Fruit fly (Drosophila melanogaster): ENCODE results near the gene CG9040.

CG9040 gene

dm6 chr3L:14028485-14029384 is 41.1 kb downstream of the CG9040 start, which contains the start of gene Ptip (continued):
- peak in 1 of 2 experiments; percentile 38 for TF ChIP-seq bsh (GFP tag; optimal IDR thresholded peaks at IDR 0.05)
- peak; percentile 97 for TF ChIP-seq cg (GFP tag; optimal IDR thresholded peaks at IDR 0.05)
- peak; percentile 91 for TF ChIP-seq chinmo (GFP tag; IDR thresholded peaks at IDR 0.05; ENCODE audit: partially characterized antibody)
- TF ChIP-seq CG7987 (GFP tag; optimal IDR thresholded peaks at IDR 0.05), result peak; percentile 76
- TF ChIP-seq sc (optimal IDR thresholded peaks at IDR 0.05), result no peak
- no peak for TF ChIP-seq sc (GFP tag; optimal IDR thresholded peaks at IDR 0.05)
- TF ChIP-seq sens-2 (GFP tag; IDR thresholded peaks at IDR 0.05), result no peak
- TF ChIP-seq vfl (GFP tag; optimal IDR thresholded peaks at IDR 0.05), result no peak
- peak; percentile 87 for TF ChIP-seq ci (GFP tag; IDR thresholded peaks at IDR 0.05)
- 0 out of 3 replicates have a peak, but pooled peaks have one; percentile 34 for TF ChIP-seq zfh1 (GFP tag; IDR thresholded peaks at IDR 0.05)
- peak; percentile 49 for TF ChIP-seq CG12219 (GFP tag; optimal IDR thresholded peaks at IDR 0.05)
- TF ChIP-seq unc-4 (GFP tag; IDR thresholded peaks at IDR 0.05; ENCODE audit: partially characterized antibody), result peak; percentile 94
- peak; percentile 40 for TF ChIP-seq CG10267 (tag; optimal IDR thresholded peaks at IDR 0.05)
- peak; percentile 14 for TF ChIP-seq Hsf (GFP tag; optimal IDR thresholded peaks at IDR 0.05)
- peak; percentile 65 for TF ChIP-seq CG17385 (GFP tag; optimal IDR thresholded peaks at IDR 0.05)
- no peak for TF ChIP-seq CG8290 (GFP tag; optimal IDR thresholded peaks at IDR 0.05)
- peak in 1 of 2 experiments; percentile 42 for TF ChIP-seq CG8290 (tag; optimal IDR thresholded peaks at IDR 0.05)
- peak; percentile 95 for TF ChIP-seq CG13287 (GFP tag; IDR thresholded peaks at IDR 0.05; ENCODE audit: partially characterized antibody)
- no peak for TF ChIP-seq her (GFP tag; optimal IDR thresholded peaks at IDR 0.05)
- peak; percentile 93 for TF ChIP-seq hbn (GFP tag; IDR thresholded peaks at IDR 0.05; ENCODE audit: partially characterized antibody)
- TF ChIP-seq otp (GFP tag; IDR thresholded peaks at IDR 0.05), result peak; percentile 26; the same call in 1 of the 3 replicates
- no peak for TF ChIP-seq Fer3 (tag; optimal IDR thresholded peaks at IDR 0.05)
- peak; percentile 43; the same call in 1 of the 2 replicates for TF ChIP-seq GATAe (GFP tag; conservative IDR thresholded peaks at IDR 0.05)
- peak; percentile 98 for TF ChIP-seq bbx (GFP tag; IDR thresholded peaks at IDR 0.05; ENCODE audit: partially characterized antibody)
- TF ChIP-seq CG5953 (GFP tag; IDR thresholded peaks at IDR 0.05), result no peak
- no peak for TF ChIP-seq bab2 (GFP tag; optimal IDR thresholded peaks at IDR 0.05)
- TF ChIP-seq CG12071 (GFP tag; optimal IDR thresholded peaks at IDR 0.05), result no peak
- TF ChIP-seq wdn (GFP tag; IDR thresholded peaks at IDR 0.05), result peak; percentile 57; the same call in 1 of the 2 replicates
- peak; percentile 75 for TF ChIP-seq Ets97D (GFP tag; optimal IDR thresholded peaks at IDR 0.05)
- TF ChIP-seq chm (GFP tag; IDR thresholded peaks at IDR 0.05), result peak; percentile 62
- TF ChIP-seq Atf3 (GFP tag; optimal IDR thresholded peaks at IDR 0.05), result no peak
- TF ChIP-seq CG4730 (GFP tag; IDR thresholded peaks at IDR 0.05), result no peak; the same call in 1 of the 2 replicates
- TF ChIP-seq CTCF (GFP tag; optimal IDR thresholded peaks at IDR 0.05), result no peak
- TF ChIP-seq CG16815 (GFP tag; optimal IDR thresholded peaks at IDR 0.05), result no peak
- no peak for TF ChIP-seq ash1 (GFP tag; optimal IDR thresholded peaks at IDR 0.05)
- TF ChIP-seq wor (GFP tag; IDR thresholded peaks at IDR 0.05), result no peak
- TF ChIP-seq fd64A (GFP tag; optimal IDR thresholded peaks at IDR 0.05), result peak; percentile 73
- peak in 1 of 3 experiments; percentile 5 for TF ChIP-seq lola (GFP tag; optimal IDR thresholded peaks at IDR 0.05)
- TF ChIP-seq p53 (GFP tag; optimal IDR thresholded peaks at IDR 0.05), result peak; percentile 8
- peak; percentile 70 for TF ChIP-seq E2f2 (GFP tag; IDR thresholded peaks at IDR 0.05)
- no peak for TF ChIP-seq Oli (tag; optimal IDR thresholded peaks at IDR 0.05)
- TF ChIP-seq Gsc (GFP tag; IDR thresholded peaks at IDR 0.05), result no peak
- TF ChIP-seq tna (GFP tag; IDR thresholded peaks at IDR 0.05; ENCODE audit: partially characterized antibody), result peak; percentile 89
- TF ChIP-seq yki (optimal IDR thresholded peaks at IDR 0.05), result no peak
- peak; percentile 30 for TF ChIP-seq CG18619 (GFP tag; optimal IDR thresholded peaks at IDR 0.05)
- TF ChIP-seq NK7.1 (GFP tag; optimal IDR thresholded peaks at IDR 0.05), result peak; percentile 1
- TF ChIP-seq Bgb (GFP tag; IDR thresholded peaks at IDR 0.05; ENCODE audit: partially characterized antibody), result peak; percentile 98
- peak; percentile 91 for TF ChIP-seq Dll (GFP tag; IDR thresholded peaks at IDR 0.05; ENCODE audit: partially characterized antibody)
- TF ChIP-seq H15 (GFP tag; IDR thresholded peaks at IDR 0.05), result 0 out of 3 replicates have a peak, but pooled peaks have one; percentile 29
